Fruit fly (Drosophila melanogaster) whole organism, embryonic: ENCODE measurements around the gene Nup358.
A peak's percentile ranks its signal among the peaks of the same experiment; 100 is the strongest.

Source experiments
- Atf6 ChIP-seq: fragments of 200-800 bp; sonication (Bioruptor generic); IDR thresholded peaks from 2 replicates; pipeline ENCODE4 v1.3.6; 2022; ENCODE audit warnings: missing biosample characterization, missing genetic modification characterization
- Blimp-1 ChIP-seq: fragments of 200-800 bp; sonication (Bioruptor generic); optimal IDR thresholded peaks from 3 replicates; lab custom pipeline; 2018; ENCODE audit warnings: missing biosample characterization, missing genetic modification characterization, mild to moderate bottlenecking, moderate library complexity, missing genetic modification reagents
- CG10321 ChIP-seq: fragments of 200-800 bp; sonication (Bioruptor generic); IDR thresholded peaks from 2 replicates; pipeline ENCODE4 v1.3.6; 2022; ENCODE audit warnings: missing biosample characterization, missing genetic modification characterization
- CG11247 ChIP-seq: fragments of 200-800 bp; sonication (Bioruptor generic); IDR thresholded peaks from 2 replicates; pipeline ENCODE4 v1.3.6; 2022; ENCODE audit warnings: missing biosample characterization, missing genetic modification characterization
- CG12942 ChIP-seq: fragments of 200-800 bp; sonication (Bioruptor generic); optimal IDR thresholded peaks from 3 replicates; lab custom pipeline; 2016; ENCODE audit warnings: missing biosample characterization, missing genetic modification characterization
- CG13123 ChIP-seq: fragments of 200-800 bp; sonication (Bioruptor generic); optimal IDR thresholded peaks from 2 replicates; lab custom pipeline; 2016; ENCODE audit warnings: missing biosample characterization, missing genetic modification characterization
- CG13624 ChIP-seq: fragments of 200-800 bp; sonication (Bioruptor generic); optimal IDR thresholded peaks from 2 replicates; lab custom pipeline; 2016; ENCODE audit warnings: missing biosample characterization, missing genetic modification characterization
- CG14014 ChIP-seq: fragments of 200-800 bp; sonication (Bioruptor generic); IDR thresholded peaks from 2 replicates; pipeline ENCODE4 v1.3.6; 2022; ENCODE audit warnings: missing biosample characterization, missing genetic modification characterization
- CG14965 ChIP-seq: fragments of 200-800 bp; sonication (Bioruptor generic); optimal IDR thresholded peaks from 2 replicates; lab custom pipeline; 2016; ENCODE audit warnings: missing biosample characterization, missing genetic modification characterization, borderline replicate concordance
- CG16815 ChIP-seq: fragments of 200-800 bp; sonication (Bioruptor generic); optimal IDR thresholded peaks from 3 replicates; lab custom pipeline; 2017; ENCODE audit warnings: missing biosample characterization, mild to moderate bottlenecking, missing genetic modification characterization
- CG17328 ChIP-seq: fragments of 200-800 bp; sonication (Bioruptor generic); IDR thresholded peaks from 2 replicates; pipeline ENCODE4 v1.3.6; 2022; ENCODE audit warnings: missing biosample characterization, missing genetic modification characterization
- CG30020 ChIP-seq: fragments of 200-800 bp; optimal IDR thresholded peaks from 2 replicates; lab custom pipeline; 2019; ENCODE audit warnings: missing biosample characterization, mild to moderate bottlenecking, missing genetic modification characterization, moderate library complexity
- CG30403 ChIP-seq: fragments of 200-800 bp; sonication (Bioruptor generic); optimal IDR thresholded peaks from 3 replicates; lab custom pipeline; 2016; ENCODE audit warnings: missing biosample characterization, missing genetic modification characterization
- CG33213 ChIP-seq: fragments of 200-800 bp; sonication (Bioruptor generic); optimal IDR thresholded peaks from 3 replicates; lab custom pipeline; 2016; ENCODE audit warnings: missing biosample characterization, missing genetic modification characterization
- CG5180 ChIP-seq: fragments of 200-800 bp; sonication (Bioruptor generic); optimal IDR thresholded peaks from 3 replicates; lab custom pipeline; 2017; ENCODE audit warnings: missing biosample characterization, missing genetic modification characterization, mild to moderate bottlenecking, moderate library complexity, missing genetic modification reagents
- CG6683 ChIP-seq: fragments of 200-800 bp; sonication (Bioruptor generic); optimal IDR thresholded peaks from 2 replicates; lab custom pipeline; 2017; ENCODE audit warnings: missing biosample characterization, mild to moderate bottlenecking, missing genetic modification characterization, missing genetic modification reagents
- CG7786 ChIP-seq: fragments of 200-800 bp; sonication (Bioruptor generic); optimal IDR thresholded peaks from 2 replicates; lab custom pipeline; 2016; ENCODE audit warnings: missing biosample characterization, missing genetic modification characterization
- CG8290 ChIP-seq, 3 experiments: fragments of 200-800 bp; sonication (Bioruptor generic); optimal IDR thresholded peaks; 2 replicates each; lab custom pipeline; 2016 to 2019; ENCODE audit warnings: missing biosample characterization in 3 of 3, missing genetic modification characterization in 3 of 3, mild to moderate bottlenecking in 2 of 3, moderate library complexity in 1 of 3
- D19B ChIP-seq: fragments of 200-800 bp; sonication (Bioruptor generic); optimal IDR thresholded peaks from 2 replicates; lab custom pipeline; 2017; ENCODE audit warnings: missing biosample characterization, mild to moderate bottlenecking, missing genetic modification characterization
- Dfd ChIP-seq, 2 experiments: fragments of >200 bp; optimal IDR thresholded peaks; 2 replicates each; lab custom pipeline; 2017; ENCODE audit warnings: missing biosample characterization in 2 of 2, missing genetic modification characterization in 2 of 2
- Hr3 ChIP-seq: fragments of 200-800 bp; sonication (Bioruptor generic); optimal IDR thresholded peaks from 3 replicates; lab custom pipeline; 2016; ENCODE audit warnings: missing biosample characterization, missing genetic modification characterization
- MESR4 ChIP-seq: fragments of 200-800 bp; sonication (Bioruptor generic); optimal IDR thresholded peaks from 2 replicates; lab custom pipeline; 2018; ENCODE audit warnings: missing biosample characterization, mild to moderate bottlenecking, missing genetic modification characterization, moderate library complexity
- Mes4 ChIP-seq: fragments of 200-800 bp; sonication (Bioruptor generic); optimal IDR thresholded peaks from 2 replicates; lab custom pipeline; 2016; ENCODE audit warnings: missing biosample characterization, missing genetic modification characterization
- Nf-YC ChIP-seq: fragments of 200-800 bp; optimal IDR thresholded peaks from 3 replicates; lab custom pipeline; 2019; ENCODE audit warnings: missing biosample characterization, mild to moderate bottlenecking, missing genetic modification characterization, moderate library complexity
- Oaz ChIP-seq: fragments of 200-800 bp; sonication (Bioruptor generic); IDR thresholded peaks from 2 replicates; pipeline ENCODE4 v1.3.6; 2022; ENCODE audit warnings: missing biosample characterization, missing genetic modification characterization
- Side ChIP-seq: fragments of 200-800 bp; sonication (Bioruptor generic); optimal IDR thresholded peaks from 2 replicates; lab custom pipeline; 2016; ENCODE audit warnings: missing biosample characterization, missing genetic modification characterization
- Sry-δ ChIP-seq: fragments of 200-800 bp; sonication (Bioruptor generic); optimal IDR thresholded peaks from 2 replicates; lab custom pipeline; 2016; ENCODE audit warnings: missing biosample characterization, missing genetic modification characterization
- Xrp1 ChIP-seq: fragments of 200-800 bp; sonication (Bioruptor generic); IDR thresholded peaks from 2 replicates; pipeline ENCODE4 v1.3.6; 2022; ENCODE audit warnings: missing biosample characterization, missing genetic modification characterization
- bbx ChIP-seq: fragments of 200-800 bp; sonication (Bioruptor generic); IDR thresholded peaks from 2 replicates; pipeline ENCODE4 v1.3.6; 2022; ENCODE audit warnings: missing biosample characterization, missing genetic modification characterization; ENCODE audit not compliant: partially characterized antibody
- bowl ChIP-seq: fragments of 200-800 bp; sonication (Bioruptor generic); IDR thresholded peaks from 2 replicates; pipeline ENCODE4 v1.3.6; 2022; ENCODE audit warnings: missing biosample characterization, missing genetic modification characterization
- cad ChIP-seq: fragments of >200 bp; optimal IDR thresholded peaks from 2 replicates; lab custom pipeline; 2017; ENCODE audit warnings: missing biosample characterization, missing genetic modification characterization
- crc ChIP-seq: fragments of 200-800 bp; sonication (Bioruptor generic); optimal IDR thresholded peaks from 2 replicates; lab custom pipeline; 2016; ENCODE audit warnings: missing biosample characterization, missing genetic modification characterization
- crp ChIP-seq, 2 experiments: fragments of 200-800 bp; sonication (Bioruptor generic); optimal IDR thresholded peaks; 2 replicates in 1 of 2; 3 replicates in 1 of 2; lab custom pipeline; 2017; ENCODE audit warnings: missing biosample characterization in 2 of 2, missing genetic modification characterization in 2 of 2, mild to moderate bottlenecking in 1 of 2, moderate library complexity in 1 of 2
- dati ChIP-seq: fragments of 200-800 bp; sonication (Bioruptor generic); IDR thresholded peaks from 2 replicates; pipeline ENCODE4 v1.3.6; 2022; ENCODE audit warnings: missing biosample characterization, missing genetic modification characterization
- fd96Cb ChIP-seq: fragments of 200-800 bp; sonication (Bioruptor generic); optimal IDR thresholded peaks from 2 replicates; lab custom pipeline; 2018; ENCODE audit warnings: missing biosample characterization, mild to moderate bottlenecking, missing genetic modification characterization, moderate library complexity
- gcm2 ChIP-seq: fragments of 200-800 bp; sonication (Bioruptor generic); optimal IDR thresholded peaks from 2 replicates; lab custom pipeline; 2016; ENCODE audit warnings: missing biosample characterization, missing genetic modification characterization
- ham ChIP-seq: fragments of 200-800 bp; sonication (Bioruptor generic); IDR thresholded peaks from 2 replicates; pipeline ENCODE4 v1.3.6; 2022; ENCODE audit warnings: missing biosample characterization, missing genetic modification characterization
- insv ChIP-seq, 2 experiments: fragments of 200-800 bp; sonication (Bioruptor generic); optimal IDR thresholded peaks; 3 replicates each; lab custom pipeline; 2016 to 2018; ENCODE audit warnings: missing biosample characterization in 2 of 2, missing genetic modification characterization in 2 of 2
- lov ChIP-seq, 2 experiments: fragments of 200-800 bp in 1 of 2; fragments of >200 bp in 1 of 2; sonication (Bioruptor generic) in 1 of 2; IDR thresholded peaks in 1 of 2; optimal IDR thresholded peaks in 1 of 2; 2 replicates in 1 of 2; 3 replicates in 1 of 2; pipeline versions ENCODE4 v1.3.6 to Lab custom; 2017 to 2022; ENCODE audit warnings: missing biosample characterization in 1 of 2, missing genetic modification characterization in 1 of 2
- luna ChIP-seq: fragments of 200-800 bp; sonication (Bioruptor generic); optimal IDR thresholded peaks from 2 replicates; lab custom pipeline; 2016; ENCODE audit warnings: missing biosample characterization, missing genetic modification characterization
- pfk ChIP-seq: fragments of 200-800 bp; sonication (Bioruptor generic); optimal IDR thresholded peaks from 2 replicates; lab custom pipeline; 2018; ENCODE audit warnings: missing biosample characterization, mild to moderate bottlenecking, missing genetic modification characterization, moderate library complexity
- pho ChIP-seq: fragments of 200-800 bp; sonication (Bioruptor generic); optimal IDR thresholded peaks from 2 replicates; lab custom pipeline; 2016; ENCODE audit warnings: missing biosample characterization, missing genetic modification characterization
- pzg ChIP-seq: fragments of 200-800 bp; sonication (Bioruptor generic); optimal IDR thresholded peaks from 3 replicates; lab custom pipeline; 2018; ENCODE audit warnings: missing biosample characterization, mild to moderate bottlenecking, missing genetic modification characterization, moderate library complexity
- run ChIP-seq: fragments of 200-800 bp; sonication (Bioruptor generic); optimal IDR thresholded peaks from 3 replicates; lab custom pipeline; 2018; ENCODE audit warnings: missing biosample characterization, mild to moderate bottlenecking, missing genetic modification characterization
- sim ChIP-seq: fragments of 200-800 bp; sonication (Bioruptor generic); IDR thresholded peaks from 2 replicates; pipeline ENCODE4 v1.3.6; 2022; ENCODE audit warnings: missing biosample characterization, missing genetic modification characterization
- trem ChIP-seq: fragments of 200-800 bp; optimal IDR thresholded peaks from 3 replicates; lab custom pipeline; 2019; ENCODE audit warnings: missing biosample characterization, mild to moderate bottlenecking, missing genetic modification characterization, moderate library complexity
- tup ChIP-seq: fragments of 200-800 bp; sonication (Bioruptor generic); optimal IDR thresholded peaks from 2 replicates; lab custom pipeline; 2016; ENCODE audit warnings: missing biosample characterization, mild to moderate bottlenecking, missing genetic modification characterization, moderate library complexity
- tx ChIP-seq: fragments of 200-800 bp; sonication (Bioruptor generic); optimal IDR thresholded peaks from 2 replicates; lab custom pipeline; 2016; ENCODE audit warnings: missing biosample characterization, missing genetic modification characterization
- usp ChIP-seq: fragments of >200 bp; optimal IDR thresholded peaks from 2 replicates; lab custom pipeline; 2017; ENCODE audit warnings: missing biosample characterization, missing genetic modification characterization
- z ChIP-seq: fragments of 200-800 bp; sonication (Bioruptor generic); IDR thresholded peaks from 3 replicates; pipeline ENCODE4 v1.3.6; 2022; ENCODE audit warnings: missing biosample characterization, missing genetic modification characterization

The Nup358 gene

dm6 chr3R:25245052-25245813 is 3.9 kb upstream of the Nup358 start, which contains the start of gene bam (continued):
- no peak for TF ChIP-seq lov (optimal IDR thresholded peaks at IDR 0.05; lab: Kevin White, UChicago)
- no peak for TF ChIP-seq lov (GFP tag; IDR thresholded peaks at IDR 0.05; lab: Robert Waterston, UW)
- no peak for TF ChIP-seq bowl (GFP tag; lab: Robert Waterston, UW)
- TF ChIP-seq fd96Cb (tag; lab: Kevin White, UChicago): no peak
- peak; percentile 46 for TF ChIP-seq Nf-YC (tag; lab: Kevin White, UChicago)
- no peak for TF ChIP-seq cad (GFP tag; lab: Kevin White, UChicago)
- no peak for TF ChIP-seq Side (GFP tag; lab: Kevin White, UChicago)
- no peak for TF ChIP-seq CG13123 (GFP tag; lab: Kevin White, UChicago)
- no peak for TF ChIP-seq CG30020
- TF ChIP-seq CG5180 (GFP tag; lab: Kevin White, UChicago): no peak
- TF ChIP-seq CG14965 (GFP tag; lab: Kevin White, UChicago): no peak
- TF ChIP-seq tup: no peak
- no peak for TF ChIP-seq luna (GFP tag; lab: Kevin White, UChicago)
- TF ChIP-seq usp (GFP tag; lab: Kevin White, UChicago): no peak
- no peak for TF ChIP-seq MESR4
- no peak for TF ChIP-seq CG14014 (GFP tag; lab: Robert Waterston, UW)
- TF ChIP-seq Xrp1 (GFP tag; lab: Robert Waterston, UW): no peak
- TF ChIP-seq pho (GFP tag; lab: Kevin White, UChicago): no peak
- no peak for TF ChIP-seq z
- TF ChIP-seq CG13624 (GFP tag; lab: Kevin White, UChicago): no peak
- TF ChIP-seq gcm2: no peak
- no peak for TF ChIP-seq tx (GFP tag; lab: Kevin White, UChicago)
- peak; percentile 71 for TF ChIP-seq trem (tag; lab: Kevin White, UChicago)
- no peak for TF ChIP-seq run (tag; lab: Kevin White, UChicago)
- TF ChIP-seq Dfd (GFP tag; optimal IDR thresholded peaks at IDR 0.05; lab: Kevin White, UChicago): no peak
- TF ChIP-seq pzg (GFP tag; lab: Kevin White, UChicago): peak; percentile 81
- TF ChIP-seq Hr3 (GFP tag; lab: Kevin White, UChicago): no peak
- TF ChIP-seq insv (GFP tag; optimal IDR thresholded peaks at IDR 0.05; lab: Kevin White, UChicago): peak in 1 of 2 experiments; percentile 46
- peak; percentile 19 for TF ChIP-seq CG33213 (GFP tag; lab: Kevin White, UChicago)
- no peak for TF ChIP-seq pfk (GFP tag; lab: Kevin White, UChicago)
- TF ChIP-seq Atf6 (GFP tag; lab: Robert Waterston, UW): no peak
- TF ChIP-seq Sry-δ (GFP tag; lab: Kevin White, UChicago): no peak
- TF ChIP-seq CG10321 (GFP tag; lab: Robert Waterston, UW): no peak
- TF ChIP-seq CG11247 (GFP tag; lab: Robert Waterston, UW): no peak
- TF ChIP-seq sim (GFP tag; lab: Robert Waterston, UW): no peak
- no peak for TF ChIP-seq CG16815 (GFP tag; lab: Kevin White, UChicago)
- no peak for TF ChIP-seq CG30403 (GFP tag; lab: Kevin White, UChicago)
- TF ChIP-seq CG8290 (GFP tag; optimal IDR thresholded peaks at IDR 0.05; lab: Kevin White, UChicago): peak; percentile 43
- no peak for TF ChIP-seq CG8290 (tag; optimal IDR thresholded peaks at IDR 0.05; lab: Kevin White, UChicago)
- no peak for TF ChIP-seq Blimp-1 (GFP tag; lab: Kevin White, UChicago)
- no peak for TF ChIP-seq bbx (GFP tag; lab: Robert Waterston, UW)
- no peak for TF ChIP-seq CG6683 (GFP tag; lab: Kevin White, UChicago)
- no peak for TF ChIP-seq dati (GFP tag; lab: Robert Waterston, UW)
- TF ChIP-seq ham (GFP tag; lab: Robert Waterston, UW): no peak
- TF ChIP-seq Oaz: no peak
- no peak for TF ChIP-seq CG7786
- no peak for TF ChIP-seq CG17328 (GFP tag; lab: Robert Waterston, UW)
- TF ChIP-seq crp (GFP tag; optimal IDR thresholded peaks at IDR 0.05; lab: Kevin White, UChicago): no peak
- no peak for TF ChIP-seq CG12942 (GFP tag; lab: Kevin White, UChicago)
- TF ChIP-seq D19B (GFP tag; lab: Kevin White, UChicago): no peak
- no peak for TF ChIP-seq crc
- no peak for TF ChIP-seq Mes4 (GFP tag; lab: Kevin White, UChicago)
